Fruit fly (Drosophila melanogaster) whole organism, embryonic: ENCODE data around the gene spn-E.

Experiments
- Awh ChIP-seq: fragments of 200-800 bp; sonication (Bioruptor generic); IDR thresholded peaks from 2 replicates; pipeline ENCODE4, ENCODE4 v1.3.6; 2022; ENCODE audit warnings: missing biosample characterization, missing genetic modification characterization
- Bdp1 ChIP-seq: fragments of 200-800 bp; sonication (Bioruptor generic); optimal IDR thresholded peaks from 3 replicates; lab custom pipeline; 2016; ENCODE audit warnings: missing biosample characterization, missing genetic modification characterization
- Bteb2 ChIP-seq: fragments of 200-800 bp; sonication (Bioruptor generic); optimal IDR thresholded peaks from 2 replicates; lab custom pipeline; 2016; ENCODE audit warnings: missing biosample characterization, missing genetic modification characterization
- CG12299 ChIP-seq: fragments of 200-800 bp; sonication (Bioruptor generic); optimal IDR thresholded peaks from 2 replicates; lab custom pipeline; 2018; ENCODE audit warnings: missing biosample characterization, mild to moderate bottlenecking, missing genetic modification characterization
- CG12769 ChIP-seq: fragments of 200-800 bp; sonication (Bioruptor generic); optimal IDR thresholded peaks from 2 replicates; lab custom pipeline; 2019; ENCODE audit warnings: missing biosample characterization, mild to moderate bottlenecking, missing genetic modification characterization, moderate library complexity
- CG13894 ChIP-seq: fragments of 200-800 bp; sonication (Bioruptor generic); optimal IDR thresholded peaks from 3 replicates; lab custom pipeline; 2018; ENCODE audit warnings: missing biosample characterization, mild to moderate bottlenecking, missing genetic modification characterization, moderate library complexity
- CG14860 ChIP-seq: fragments of 200-800 bp; sonication (Bioruptor generic); IDR thresholded peaks from 3 replicates; pipeline ENCODE4 v1.3.6; 2022; ENCODE audit warnings: missing biosample characterization, missing genetic modification characterization; ENCODE audit not compliant: partially characterized antibody
- CG2116 ChIP-seq: fragments of 200-800 bp; sonication (Bioruptor generic); optimal IDR thresholded peaks from 3 replicates; lab custom pipeline; 2018; ENCODE audit warnings: missing biosample characterization, mild to moderate bottlenecking, missing genetic modification characterization
- CG2712 ChIP-seq: fragments of 200-800 bp; optimal IDR thresholded peaks from 3 replicates; lab custom pipeline; 2019; ENCODE audit warnings: missing biosample characterization, mild to moderate bottlenecking, missing genetic modification characterization, moderate library complexity
- CG32767 ChIP-seq: fragments of 200-800 bp; sonication (Bioruptor generic); IDR thresholded peaks from 2 replicates; pipeline ENCODE4 v1.3.6; 2022; ENCODE audit warnings: missing biosample characterization, missing genetic modification characterization
- CG43689 ChIP-seq: fragments of 200-800 bp; sonication (Bioruptor generic); IDR thresholded peaks from 2 replicates; pipeline ENCODE4 v1.3.6; 2022; ENCODE audit warnings: missing biosample characterization, missing genetic modification characterization
- CG6272 ChIP-seq: fragments of 200-800 bp; sonication (Bioruptor generic); IDR thresholded peaks from 2 replicates; pipeline ENCODE4 v1.3.6; 2022; ENCODE audit warnings: missing biosample characterization, missing genetic modification characterization
- CG6689 ChIP-seq: fragments of 200-800 bp; sonication (Bioruptor generic); IDR thresholded peaks from 2 replicates; pipeline ENCODE4 v1.3.6; 2022; ENCODE audit warnings: missing biosample characterization, missing genetic modification characterization
- CG6791 ChIP-seq: fragments of 200-800 bp; sonication (Bioruptor generic); IDR thresholded peaks from 3 replicates; pipeline ENCODE4 v1.3.6; 2022; ENCODE audit warnings: missing biosample characterization, missing genetic modification characterization; ENCODE audit not compliant: partially characterized antibody
- CG6813 ChIP-seq: fragments of 200-800 bp; sonication (Bioruptor generic); optimal IDR thresholded peaks from 2 replicates; lab custom pipeline; 2017; ENCODE audit warnings: missing biosample characterization, missing genetic modification characterization, mild to moderate bottlenecking, moderate library complexity, missing genetic modification reagents
- Dfd ChIP-seq, 2 experiments: fragments of >200 bp; optimal IDR thresholded peaks; 2 replicates each; lab custom pipeline; 2017; ENCODE audit warnings: missing biosample characterization in 2 of 2, missing genetic modification characterization in 2 of 2
- E2f2 ChIP-seq: fragments of 200-800 bp; sonication (Bioruptor generic); IDR thresholded peaks from 2 replicates; pipeline ENCODE4 v1.3.6; 2022; ENCODE audit warnings: missing biosample characterization, missing genetic modification characterization
- Med ChIP-seq: fragments of 200-800 bp; sonication (Bioruptor generic); peaks from one replicate; lab custom pipeline; 2016; ENCODE audit warnings: missing biosample characterization, missing genetic modification characterization, mild to moderate bottlenecking, inconsistent platforms, moderate library complexity
- Myb ChIP-seq: fragments of 200-800 bp; sonication (Bioruptor generic); optimal IDR thresholded peaks from 2 replicates; lab custom pipeline; 2016; ENCODE audit warnings: missing biosample characterization, missing genetic modification characterization
- Poxn ChIP-seq: fragments of 200-800 bp; sonication (Bioruptor generic); IDR thresholded peaks from 2 replicates; pipeline ENCODE4 v1.3.6; 2022; ENCODE audit warnings: missing biosample characterization, missing genetic modification characterization
- Usf ChIP-seq: fragments of 200-800 bp; sonication (Bioruptor generic); optimal IDR thresholded peaks from 2 replicates; lab custom pipeline; 2017; ENCODE audit warnings: missing genotype, missing biosample characterization, missing genetic modification characterization
- YL-1 ChIP-seq: fragments of 200-800 bp; sonication (Bioruptor generic); optimal IDR thresholded peaks from 3 replicates; lab custom pipeline; 2017; ENCODE audit warnings: missing biosample characterization, mild to moderate bottlenecking, missing genetic modification characterization
- chinmo ChIP-seq: fragments of 200-800 bp; sonication (Bioruptor generic); IDR thresholded peaks from 4 replicates; pipeline ENCODE4 v1.3.6; 2022; ENCODE audit warnings: missing biosample characterization, missing genetic modification characterization; ENCODE audit not compliant: partially characterized antibody
- cwo ChIP-seq: fragments of 200-800 bp; sonication (Bioruptor generic); optimal IDR thresholded peaks from 3 replicates; lab custom pipeline; 2017; ENCODE audit warnings: missing biosample characterization, missing genetic modification characterization, mild to moderate bottlenecking, moderate library complexity, missing genetic modification reagents
- fu2 ChIP-seq: fragments of 200-800 bp; sonication (Bioruptor generic); optimal IDR thresholded peaks from 2 replicates; lab custom pipeline; 2016; ENCODE audit warnings: missing biosample characterization, missing genetic modification characterization
- insv ChIP-seq, 2 experiments: fragments of 200-800 bp; sonication (Bioruptor generic); optimal IDR thresholded peaks; 3 replicates each; lab custom pipeline; 2016 to 2018; ENCODE audit warnings: missing biosample characterization in 2 of 2, missing genetic modification characterization in 2 of 2
- kay ChIP-seq: fragments of 200-800 bp; sonication (Bioruptor generic); optimal IDR thresholded peaks from 2 replicates; lab custom pipeline; 2016; ENCODE audit warnings: missing biosample characterization, missing genetic modification characterization
- kni ChIP-seq: fragments of 200-800 bp; sonication (Bioruptor generic); optimal IDR thresholded peaks from 3 replicates; lab custom pipeline; 2017; ENCODE audit warnings: mild to moderate bottlenecking, missing biosample characterization, missing genetic modification reagents, missing genetic modification characterization
- mld ChIP-seq: fragments of 200-800 bp; sonication (Bioruptor generic); IDR thresholded peaks from 3 replicates; pipeline ENCODE4 v1.3.6; 2022; ENCODE audit warnings: missing biosample characterization, missing genetic modification characterization; ENCODE audit not compliant: partially characterized antibody
- prd ChIP-seq, 3 experiments: fragments of >200 bp in 2 of 3; fragments of 200-800 bp in 1 of 3; sonication (Bioruptor generic) in 1 of 3; optimal IDR thresholded peaks in 2 of 3; IDR thresholded peaks in 1 of 3; 2 replicates in 2 of 3; 3 replicates in 1 of 3; pipeline versions ENCODE4 v1.3.6 to Lab custom; 2017 to 2022; ENCODE audit warnings: missing biosample characterization in 1 of 3, missing genetic modification characterization in 1 of 3
- psq ChIP-seq: fragments of 200-800 bp; sonication (Bioruptor generic); optimal IDR thresholded peaks from 2 replicates; lab custom pipeline; 2017; ENCODE audit warnings: missing biosample characterization, missing genetic modification characterization
- sens-2 ChIP-seq: fragments of 200-800 bp; sonication (Bioruptor generic); IDR thresholded peaks from 2 replicates; pipeline ENCODE4 v1.3.6; 2022; ENCODE audit warnings: missing biosample characterization, missing genetic modification characterization
- slp2 ChIP-seq: fragments of 200-800 bp; sonication (Bioruptor generic); optimal IDR thresholded peaks from 2 replicates; lab custom pipeline; 2016; ENCODE audit warnings: missing biosample characterization, missing genetic modification characterization
- sug ChIP-seq: fragments of 200-800 bp; optimal IDR thresholded peaks from 2 replicates; lab custom pipeline; 2019; ENCODE audit warnings: missing biosample characterization, mild to moderate bottlenecking, missing genetic modification characterization, moderate library complexity
- tio ChIP-seq: fragments of 200-800 bp; sonication (Bioruptor generic); optimal IDR thresholded peaks from 2 replicates; lab custom pipeline; 2017; ENCODE audit warnings: missing biosample characterization, missing genetic modification characterization, inconsistent platforms
- tna ChIP-seq: fragments of 200-800 bp; sonication (Bioruptor generic); IDR thresholded peaks from 2 replicates; pipeline ENCODE4 v1.3.6; 2022; ENCODE audit warnings: missing biosample characterization, missing genetic modification characterization; ENCODE audit not compliant: partially characterized antibody
- trem ChIP-seq: fragments of 200-800 bp; optimal IDR thresholded peaks from 3 replicates; lab custom pipeline; 2019; ENCODE audit warnings: missing biosample characterization, mild to moderate bottlenecking, missing genetic modification characterization, moderate library complexity
- vfl ChIP-seq: fragments of 200-800 bp; sonication (Bioruptor generic); optimal IDR thresholded peaks from 2 replicates; lab custom pipeline; 2016; ENCODE audit warnings: missing biosample characterization, missing genetic modification characterization
- zf30C ChIP-seq: fragments of 200-800 bp; sonication (Bioruptor generic); optimal IDR thresholded peaks from 3 replicates; lab custom pipeline; 2018; ENCODE audit warnings: missing biosample characterization, mild to moderate bottlenecking, missing genetic modification characterization

The spn-E gene

DNA sequence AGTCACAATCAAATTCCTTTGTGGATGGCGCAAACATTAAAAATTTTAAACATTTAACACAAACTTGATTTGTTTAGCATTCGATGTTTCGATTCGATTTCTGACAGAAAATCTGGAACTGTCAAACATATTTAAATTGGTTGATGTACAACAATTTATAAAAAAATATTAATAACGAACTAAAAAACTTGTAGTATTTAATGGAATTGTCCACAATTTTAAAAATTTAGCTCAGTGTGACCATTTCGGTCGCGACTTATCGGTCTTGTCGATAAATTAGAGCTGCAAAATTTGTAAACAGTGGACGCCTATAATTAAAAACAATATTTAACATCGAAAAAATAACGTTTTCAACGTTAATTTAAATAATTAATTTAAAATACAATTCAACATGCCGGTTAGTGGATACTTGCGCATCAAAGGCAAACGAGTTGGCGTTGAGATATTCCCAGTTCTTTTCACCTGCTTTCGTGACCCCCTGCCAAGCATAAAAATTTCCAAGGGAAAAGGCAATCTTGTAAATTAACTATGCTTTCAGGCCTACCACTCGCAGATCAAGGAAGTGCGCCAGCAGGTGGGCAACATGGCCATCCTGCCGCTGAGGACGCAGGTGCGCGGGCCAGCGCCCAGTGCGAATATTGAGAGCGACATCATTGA, 2.7 kb upstream of the spn-E start, which contains the start of the genes CG43317 and Arpc3A (continued):
- TF ChIP-seq chinmo (GFP tag; lab: Robert Waterston, UW): 0 out of 4 replicates have a peak, but pooled peaks have one; percentile 34
- TF ChIP-seq CG6272 (GFP tag; lab: Robert Waterston, UW): no peak
- no peak for TF ChIP-seq kni (GFP tag; lab: Kevin White, UChicago)
- peak; percentile 14; the same call in 1 of the 3 replicates for TF ChIP-seq CG6791 (GFP tag; lab: Robert Waterston, UW)
- TF ChIP-seq Dfd (GFP tag; optimal IDR thresholded peaks at IDR 0.05; lab: Kevin White, UChicago): no peak
- no peak for TF ChIP-seq sens-2 (GFP tag; lab: Robert Waterston, UW)
- TF ChIP-seq fu2: no peak
- no peak for TF ChIP-seq CG32767 (GFP tag; lab: Robert Waterston, UW)
- TF ChIP-seq CG12769: no peak
- TF ChIP-seq CG43689: no peak
- TF ChIP-seq Med (GFP tag; lab: Kevin White, UChicago): peak; percentile 15
- peak; percentile 6 for TF ChIP-seq CG2712
- no peak for TF ChIP-seq vfl
- TF ChIP-seq CG13894 (tag; lab: Kevin White, UChicago): no peak
- TF ChIP-seq zf30C (GFP tag; lab: Kevin White, UChicago): no peak
- TF ChIP-seq CG14860 (GFP tag; lab: Robert Waterston, UW): no peak
- no peak for TF ChIP-seq psq
- peak; percentile 40 for TF ChIP-seq trem (tag; lab: Kevin White, UChicago)
- TF ChIP-seq CG6689 (GFP tag; lab: Robert Waterston, UW): no peak
- peak; percentile 29 for TF ChIP-seq Myb (GFP tag; lab: Kevin White, UChicago)
- TF ChIP-seq kay (GFP tag; lab: Kevin White, UChicago): peak; percentile 51
- TF ChIP-seq Usf (GFP tag; lab: Kevin White, UChicago): no peak
- TF ChIP-seq cwo (GFP tag; lab: Kevin White, UChicago): no peak
- TF ChIP-seq insv (GFP tag; optimal IDR thresholded peaks at IDR 0.05; lab: Kevin White, UChicago): no peak
- TF ChIP-seq slp2 (GFP tag; lab: Kevin White, UChicago): no peak
- TF ChIP-seq E2f2 (GFP tag; lab: Robert Waterston, UW): peak; percentile 76
- no peak for TF ChIP-seq prd (optimal IDR thresholded peaks at IDR 0.05; lab: Kevin White, UChicago)
- TF ChIP-seq prd (GFP tag; IDR thresholded peaks at IDR 0.05; lab: Robert Waterston, UW): 0 out of 3 replicates have a peak, but pooled peaks have one; percentile 22
- TF ChIP-seq CG12299 (tag; lab: Kevin White, UChicago): no peak
- no peak for TF ChIP-seq Awh (GFP tag; lab: Robert Waterston, UW)
- peak; percentile 91 for TF ChIP-seq sug (tag; lab: Kevin White, UChicago)
- TF ChIP-seq tna (GFP tag; lab: Robert Waterston, UW): no peak
- TF ChIP-seq CG6813 (GFP tag; lab: Kevin White, UChicago): no peak
- no peak for TF ChIP-seq Poxn
- TF ChIP-seq mld (GFP tag; lab: Robert Waterston, UW): no peak
- no peak for TF ChIP-seq Bteb2 (GFP tag; lab: Kevin White, UChicago)
- no peak for TF ChIP-seq tio (GFP tag; lab: Kevin White, UChicago)
- no peak for TF ChIP-seq Bdp1 (GFP tag; lab: Kevin White, UChicago)
- TF ChIP-seq CG2116 (GFP tag; lab: Kevin White, UChicago): peak; percentile 77
- TF ChIP-seq YL-1 (GFP tag; lab: Kevin White, UChicago): peak; percentile 26
